Fruit fly (Drosophila melanogaster): Measurements from ENCODE around the gene CG9631.
A peak's percentile ranks its signal among the peaks of the same experiment; 100 is the strongest.

dm6 chr3R:14224105-14224574 is 2.4 kb downstream of the CG9631 start, which contains the start of gene Sp212:
- TF ChIP-seq Ets98B (GFP tag; IDR thresholded peaks at IDR 0.05) (no peak), gl (tag; optimal IDR thresholded peaks at IDR 0.05) (no peak), CG34367 (tag; optimal IDR thresholded peaks at IDR 0.05) (no peak), CG17806 (tag; optimal IDR thresholded peaks at IDR 0.05) (no peak), CG8301 (tag; optimal IDR thresholded peaks at IDR 0.05) (peak; percentile 45), CG12605 (GFP tag; IDR thresholded peaks at IDR 0.05) (no peak), CG13204 (GFP tag; optimal IDR thresholded peaks at IDR 0.05) (no peak)
